Worm (Caenorhabditis elegans) whole organism, young adult: ENCODE data around the gene F41E6.17.

Experiments
- B0019.2 ChIP-seq: fragments of 200-800 bp; sonication (Bioruptor generic); conservative IDR thresholded peaks from 2 replicates; pipeline ENCODE4 v1.3.6; 2022; ENCODE audit warnings: missing genetic modification reagents, missing genetic modification characterization, missing compliant biosample characterization
- atf-7 ChIP-seq: sonication (generic microtip); optimal IDR thresholded peaks from 2 replicates; lab custom pipeline; 2017; ENCODE audit warnings: mild to moderate bottlenecking, missing genetic modification characterization, missing compliant biosample characterization
- athp-1 ChIP-seq: sonication (generic microtip); optimal IDR thresholded peaks from 2 replicates; lab custom pipeline; 2017; ENCODE audit warnings: mild to moderate bottlenecking, missing genetic modification characterization, missing compliant biosample characterization
- bed-1 ChIP-seq: fragments of 200-800 bp; sonication (Bioruptor generic); IDR thresholded peaks from 2 replicates; pipeline ENCODE4 v1.3.6; 2022; ENCODE audit warnings: missing genetic modification reagents, missing genetic modification characterization, missing compliant biosample characterization
- dox-1 ChIP-seq: fragments of 200-800 bp; sonication (Bioruptor generic); IDR thresholded peaks from 2 replicates; pipeline ENCODE4 v1.3.6; 2022; ENCODE audit warnings: missing genetic modification reagents, missing genetic modification characterization, missing compliant biosample characterization
- efl-1 ChIP-seq: fragments of 150-350 bp; optimal IDR thresholded peaks from 2 replicates; lab custom pipeline; 2014; ENCODE audit warnings: missing biosample characterization, missing genetic modification reagents, missing genetic modification characterization
- nfya-1 ChIP-seq: sonication (generic microtip); optimal IDR thresholded peaks from 2 replicates; lab custom pipeline; 2017; ENCODE audit warnings: antibody characterized with exemption, missing compliant biosample characterization, missing genetic modification characterization, borderline replicate concordance; ENCODE audit not compliant: insufficient read depth
- pha-4 ChIP-seq: fragments of 150-350 bp; sonication (generic microtip); optimal IDR thresholded peaks from 2 replicates; lab custom pipeline; 2014; ENCODE audit warnings: missing biosample characterization, missing genetic modification reagents, missing genetic modification characterization
- sptf-2 ChIP-seq: fragments of 200-800 bp; sonication (Bioruptor generic); optimal IDR thresholded peaks from 2 replicates; lab custom pipeline; 2018; ENCODE audit warnings: mild to moderate bottlenecking, missing genetic modification characterization, missing compliant biosample characterization
- tbx-9 ChIP-seq: sonication (generic microtip); optimal IDR thresholded peaks from 2 replicates; lab custom pipeline; 2016; ENCODE audit warnings: borderline replicate concordance, missing genetic modification characterization, inconsistent platforms, missing compliant biosample characterization

DNA sequence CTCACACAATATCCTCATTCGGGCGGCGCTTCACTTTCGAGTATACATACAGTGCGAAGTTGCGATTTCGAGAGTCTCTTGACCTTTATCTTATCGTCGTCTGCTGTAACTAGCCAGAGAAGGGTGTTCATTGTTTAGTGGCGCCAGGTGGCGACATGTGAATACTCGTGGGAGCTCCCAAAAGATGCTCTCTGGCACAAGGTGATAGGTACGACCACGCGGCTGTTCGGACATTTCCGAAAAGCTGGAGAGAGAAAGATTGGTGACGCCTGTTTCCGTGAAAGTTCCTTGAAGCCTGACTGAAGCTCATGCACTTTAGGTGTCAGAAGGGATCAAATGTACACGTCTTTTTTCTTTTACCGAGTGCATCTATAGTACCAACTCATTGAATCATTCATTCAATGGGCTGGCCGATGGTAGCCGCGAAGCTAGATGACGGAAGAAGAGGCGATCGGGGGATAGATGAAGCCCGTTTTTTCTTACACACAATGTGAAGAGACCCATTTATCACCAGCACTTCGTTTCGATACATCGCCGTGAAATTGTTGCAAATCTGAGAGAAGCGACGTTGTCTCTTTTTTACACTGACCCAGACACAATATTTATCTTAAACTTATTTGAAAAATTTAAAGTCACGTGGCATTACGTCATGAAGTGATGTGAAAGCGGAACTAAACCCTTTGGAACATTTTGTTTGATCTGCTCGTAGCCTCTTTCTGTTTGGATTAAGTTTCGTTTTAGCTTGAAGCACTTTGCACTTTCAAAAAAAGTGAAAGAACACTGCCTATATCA is 43.5 kb downstream of the F41E6.17 start:
- TF ChIP-seq sptf-2 (GFP tag; lab: Kevin White, UChicago) (no peak), efl-1 (no peak), nfya-1 (tag; lab: Kevin White, UChicago) (no peak), B0019.2 (GFP tag; lab: Robert Waterston, UW) (no peak), dox-1 (GFP tag; lab: Robert Waterston, UW) (no peak), athp-1 (tag; lab: Kevin White, UChicago) (no peak), bed-1 (no peak), pha-4 (no peak), atf-7 (tag; lab: Kevin White, UChicago) (no peak), tbx-9 (no peak)
